Worm (Caenorhabditis elegans) whole organism, L1 larva: Measurements from ENCODE around the gene F58F9.8.

ENCODE experiments used
- C16A3.4 ChIP-seq: fragments of 150-350 bp; optimal IDR thresholded peaks from 2 replicates; lab custom pipeline; 2014; ENCODE audit warnings: missing biosample characterization, missing genetic modification characterization
- C34B4.2 ChIP-seq: sonication (generic microtip); optimal IDR thresholded peaks from 2 replicates; lab custom pipeline; 2017; ENCODE audit warnings: mild to moderate bottlenecking, missing genetic modification characterization, missing compliant biosample characterization
- aha-1 ChIP-seq: fragments of 150-350 bp; optimal IDR thresholded peaks from 2 replicates; lab custom pipeline; 2014; ENCODE audit warnings: missing biosample characterization, missing genetic modification characterization
- blmp-1 ChIP-seq: fragments of 150-350 bp; optimal IDR thresholded peaks from 2 replicates; lab custom pipeline; 2014; ENCODE audit warnings: missing biosample characterization, missing genetic modification characterization
- ceh-82 ChIP-seq, 3 experiments: fragments of 150-350 bp in 1 of 3; sonication (generic microtip) in 2 of 3; optimal IDR thresholded peaks; 2 replicates each; lab custom pipeline; 2014 to 2017; ENCODE audit warnings: missing biosample characterization in 3 of 3, missing genetic modification characterization in 3 of 3
- ceh-88 ChIP-seq: fragments of 200-800 bp; sonication (Bioruptor generic); IDR thresholded peaks from 2 replicates; pipeline ENCODE4 v1.3.6; 2022; ENCODE audit warnings: missing genetic modification characterization, missing compliant biosample characterization
- ceh-90 ChIP-seq: sonication (generic microtip); optimal IDR thresholded peaks from 2 replicates; lab custom pipeline; 2016; ENCODE audit warnings: missing genetic modification characterization, missing compliant biosample characterization
- efl-1 ChIP-seq, 4 experiments: fragments of 150-350 bp; optimal IDR thresholded peaks in 3 of 4; peaks in 1 of 4; 1 replicate in 1 of 4; 2 replicates in 3 of 4; lab custom pipeline; 2014; ENCODE audit warnings: missing biosample characterization in 2 of 4, missing genetic modification characterization in 2 of 4, missing genetic modification reagents in 2 of 4
- egl-13 ChIP-seq: sonication (generic microtip); optimal IDR thresholded peaks from 2 replicates; lab custom pipeline; 2016; ENCODE audit warnings: missing genotype, missing genetic modification reagents, missing genetic modification characterization, missing compliant biosample characterization
- egl-27 ChIP-seq, 2 experiments: fragments of 150-350 bp in 1 of 2; sonication (generic microtip); optimal IDR thresholded peaks; 3 replicates each; lab custom pipeline; 2017 to 2018; ENCODE audit warnings: missing biosample characterization in 2 of 2, missing genetic modification characterization in 2 of 2, missing genetic modification reagents in 2 of 2
- elt-2 ChIP-seq: sonication (generic microtip); optimal IDR thresholded peaks from 2 replicates; lab custom pipeline; 2016; ENCODE audit warnings: missing genetic modification characterization, mild to moderate bottlenecking, inconsistent platforms, missing compliant biosample characterization, missing genetic modification reagents
- fkh-10 ChIP-seq: sonication (generic microtip); optimal IDR thresholded peaks from 2 replicates; lab custom pipeline; 2017; ENCODE audit warnings: missing biosample characterization, missing genetic modification reagents, missing genetic modification characterization
- fos-1 ChIP-seq: fragments of 150-350 bp; optimal IDR thresholded peaks from 2 replicates; lab custom pipeline; 2014; ENCODE audit warnings: missing biosample characterization, missing genetic modification characterization
- hlh-17 ChIP-seq: fragments of 200-800 bp; sonication (Bioruptor generic); optimal IDR thresholded peaks from 2 replicates; lab custom pipeline; 2018; ENCODE audit warnings: missing genetic modification characterization, mild to moderate bottlenecking, missing compliant biosample characterization, moderate library complexity, borderline replicate concordance
- hpl-2 ChIP-seq: fragments of 150-350 bp; optimal IDR thresholded peaks from 2 replicates; lab custom pipeline; 2014; ENCODE audit warnings: missing biosample characterization, missing genetic modification reagents, missing genetic modification characterization
- lin-13 ChIP-seq: fragments of 150-350 bp; optimal IDR thresholded peaks from 2 replicates; lab custom pipeline; 2014; ENCODE audit warnings: missing biosample characterization, missing genetic modification reagents, missing genetic modification characterization
- lin-14 ChIP-seq: fragments of 200-800 bp; sonication (Bioruptor generic); optimal IDR thresholded peaks from 2 replicates; lab custom pipeline; 2018; ENCODE audit warnings: mild to moderate bottlenecking, missing genetic modification characterization, moderate library complexity, missing compliant biosample characterization
- lin-15B ChIP-seq: fragments of 150-350 bp; sonication (generic microtip); optimal IDR thresholded peaks from 3 replicates; lab custom pipeline; 2014; ENCODE audit warnings: missing biosample characterization, missing genetic modification characterization
- lin-35 ChIP-seq, 2 experiments: fragments of 150-350 bp; optimal IDR thresholded peaks; 2 replicates each; lab custom pipeline; 2014; ENCODE audit warnings: missing biosample characterization in 2 of 2, missing genetic modification characterization in 2 of 2, missing genetic modification reagents in 2 of 2
- lir-3 ChIP-seq: sonication (generic microtip); optimal IDR thresholded peaks from 2 replicates; lab custom pipeline; 2016; ENCODE audit warnings: mild to moderate bottlenecking, missing genetic modification characterization, moderate library complexity, missing compliant biosample characterization; ENCODE audit not compliant: poor library complexity
- mdl-1 ChIP-seq, 2 experiments: fragments of 150-350 bp; optimal IDR thresholded peaks; 2 replicates each; lab custom pipeline; 2014 to 2017; ENCODE audit warnings: missing biosample characterization in 2 of 2, missing genetic modification characterization in 2 of 2, inconsistent platforms in 1 of 2
- nhr-20 ChIP-seq: sonication (generic microtip); optimal IDR thresholded peaks from 2 replicates; lab custom pipeline; 2016; ENCODE audit warnings: mild to moderate bottlenecking, missing genetic modification characterization, missing compliant biosample characterization
- nhr-237 ChIP-seq: fragments of 150-350 bp; optimal IDR thresholded peaks from 2 replicates; lab custom pipeline; 2014; ENCODE audit warnings: missing biosample characterization, missing genetic modification characterization
- nhr-28 ChIP-seq: fragments of 150-350 bp; optimal IDR thresholded peaks from 2 replicates; lab custom pipeline; 2014; ENCODE audit warnings: missing biosample characterization, missing genetic modification characterization
- nhr-47 ChIP-seq: sonication (generic microtip); optimal IDR thresholded peaks from 2 replicates; lab custom pipeline; 2016; ENCODE audit warnings: mild to moderate bottlenecking, missing genetic modification characterization, moderate library complexity, missing compliant biosample characterization
- nhr-90 ChIP-seq: sonication (generic microtip); optimal IDR thresholded peaks from 2 replicates; lab custom pipeline; 2016; ENCODE audit warnings: mild to moderate bottlenecking, missing genetic modification characterization, missing compliant biosample characterization; ENCODE audit not compliant: poor library complexity
- pax-3 ChIP-seq: fragments of 200-800 bp; sonication (Bioruptor generic); optimal IDR thresholded peaks from 2 replicates; lab custom pipeline; 2018; ENCODE audit warnings: mild to moderate bottlenecking, missing genetic modification characterization, moderate library complexity, missing compliant biosample characterization
- pqm-1 ChIP-seq: sonication (generic microtip); optimal IDR thresholded peaks from 3 replicates; lab custom pipeline; 2017; ENCODE audit warnings: missing biosample characterization, missing genetic modification characterization
- tlp-1 ChIP-seq: fragments of 150-350 bp; optimal IDR thresholded peaks from 2 replicates; lab custom pipeline; 2014; ENCODE audit warnings: missing biosample characterization, missing genetic modification characterization
- unc-62 ChIP-seq: fragments of 150-350 bp; optimal IDR thresholded peaks from 2 replicates; lab custom pipeline; 2014; ENCODE audit warnings: missing biosample characterization, missing genetic modification reagents, missing genetic modification characterization
- unc-86 ChIP-seq: sonication (generic microtip); optimal IDR thresholded peaks from 2 replicates; lab custom pipeline; 2016; ENCODE audit warnings: missing genetic modification characterization, missing compliant biosample characterization
- unc-98 ChIP-seq: fragments of 200-800 bp; sonication (Bioruptor generic); IDR thresholded peaks from 2 replicates; pipeline ENCODE4 v1.3.6; 2022; ENCODE audit warnings: missing genetic modification characterization, missing compliant biosample characterization
- vab-15 ChIP-seq: sonication (generic microtip); optimal IDR thresholded peaks from 2 replicates; lab custom pipeline; 2017; ENCODE audit warnings: missing genotype, mild to moderate bottlenecking, missing genetic modification characterization, missing compliant biosample characterization
- xbp-1 ChIP-seq: sonication (generic microtip); optimal IDR thresholded peaks from 2 replicates; lab custom pipeline; 2016; ENCODE audit warnings: missing genetic modification characterization, missing compliant biosample characterization
- ztf-11 ChIP-seq, 2 experiments: sonication (generic microtip); optimal IDR thresholded peaks; 2 replicates each; lab custom pipeline; 2016 to 2017; ENCODE audit warnings: missing genetic modification characterization in 2 of 2, missing biosample characterization in 1 of 2, missing compliant biosample characterization in 1 of 2

Gene F58F9.8

DNA sequence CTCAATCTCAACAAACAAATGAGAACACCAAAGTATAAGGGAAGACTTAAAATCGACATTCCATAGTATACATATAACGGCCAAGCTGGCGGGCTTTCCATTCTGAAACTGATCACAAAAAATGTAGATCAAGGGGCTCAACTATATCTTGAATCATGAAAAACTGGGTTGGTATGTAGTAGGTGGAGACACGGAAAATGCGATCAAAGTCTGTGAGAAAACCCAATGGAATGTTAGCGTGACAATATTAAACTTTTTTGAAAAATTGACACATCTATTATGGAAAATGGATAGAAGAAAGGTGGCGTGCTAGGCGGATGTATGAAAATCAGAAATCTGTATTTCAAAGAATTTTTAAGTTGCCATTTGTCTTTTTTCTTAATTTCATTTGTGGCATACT, 25.3 kb downstream of the F58F9.8 start, which contains the start of gene srv-28:
Gene srv-28 (minus strand): TSS at position 101 of the 400 bp plus-strand sequence.
- TF ChIP-seq blmp-1 (tag; lab: Kevin White, UChicago): no peak
- TF ChIP-seq efl-1 (optimal IDR thresholded peaks at IDR 0.05; lab: Kevin White, UChicago): no peak
- peak in 1 of 2 experiments; percentile 2 for TF ChIP-seq efl-1 (GFP tag; optimal IDR thresholded peaks at IDR 0.05 in 1 of 2; lab: Kevin White, UChicago)
- TF ChIP-seq lin-15B (tag; lab: Kevin White, UChicago): no peak
- no peak for TF ChIP-seq nhr-237
- no peak for TF ChIP-seq fos-1 (tag; lab: Kevin White, UChicago)
- TF ChIP-seq lin-35 (GFP tag; optimal IDR thresholded peaks at IDR 0.05; lab: Kevin White, UChicago): no peak
- no peak for TF ChIP-seq lin-14 (GFP tag; lab: Kevin White, UChicago)

DNA sequence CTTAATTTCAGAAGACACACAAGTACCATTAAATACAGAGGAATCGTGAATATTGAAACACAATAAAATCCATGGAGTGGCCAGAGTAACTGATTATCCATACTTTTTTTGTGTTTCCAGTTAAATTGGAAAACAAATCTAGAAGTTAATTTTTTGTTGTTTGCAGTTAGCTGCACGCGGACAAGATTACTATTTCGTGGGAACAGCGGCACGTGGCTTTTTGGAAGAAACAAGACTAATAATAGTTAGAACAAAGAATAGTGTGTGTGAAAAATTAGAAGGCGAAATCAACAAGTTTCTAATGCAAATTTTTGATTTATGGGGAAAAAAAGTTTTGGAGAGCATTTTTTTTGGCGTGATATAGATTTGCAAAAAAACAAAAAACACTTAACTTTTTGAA, 28.5 kb downstream of the F58F9.8 start, which contains the start of gene srv-29:
Gene srv-29 (minus strand): TSS at position 101 of the 400 bp plus-strand sequence.
- no peak for TF ChIP-seq unc-98
- no peak for TF ChIP-seq pax-3
- no peak for TF ChIP-seq nhr-28
- no peak for TF ChIP-seq ceh-82 (tag; optimal IDR thresholded peaks at IDR 0.05; lab: Kevin White, UChicago)
- TF ChIP-seq vab-15 (tag; lab: Kevin White, UChicago): no peak
- no peak for TF ChIP-seq egl-13 (tag; lab: Kevin White, UChicago)
- no peak for TF ChIP-seq lin-13 (GFP tag; lab: Kevin White, UChicago)
- no peak for TF ChIP-seq ztf-11 (tag; optimal IDR thresholded peaks at IDR 0.05; lab: Kevin White, UChicago)
- no peak for TF ChIP-seq tlp-1 (tag; lab: Kevin White, UChicago)
- no peak for TF ChIP-seq hlh-17
- TF ChIP-seq egl-27 (tag; optimal IDR thresholded peaks at IDR 0.05; lab: Kevin White, UChicago): no peak
- TF ChIP-seq C16A3.4 (tag; lab: Kevin White, UChicago): no peak
- no peak for TF ChIP-seq nhr-20 (tag; lab: Kevin White, UChicago)
- no peak for TF ChIP-seq ceh-88
- TF ChIP-seq hpl-2 (GFP tag; lab: Kevin White, UChicago): no peak
- no peak for TF ChIP-seq unc-86 (tag; lab: Kevin White, UChicago)
- no peak for TF ChIP-seq lir-3 (tag; lab: Kevin White, UChicago)

DNA sequence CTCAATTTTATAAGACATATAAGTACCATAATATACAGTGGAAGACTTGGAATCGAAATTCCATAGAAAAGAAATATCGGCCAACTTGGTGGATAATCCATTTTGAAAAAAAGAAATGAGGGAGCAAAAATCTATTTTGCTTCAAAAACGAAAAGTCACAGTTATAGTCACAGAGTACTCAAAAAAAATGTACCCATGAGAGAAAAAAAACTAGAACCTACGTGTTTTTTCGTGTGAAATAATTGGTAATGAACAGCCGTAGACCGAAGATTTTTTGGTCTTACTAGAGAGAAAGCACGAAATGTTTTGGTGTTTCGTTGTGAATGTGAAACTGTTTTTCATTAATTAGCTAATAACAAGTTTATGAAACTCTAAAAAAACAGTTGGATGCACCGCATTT, 31.4 kb downstream of the F58F9.8 start, which contains the start of gene srv-30:
Gene srv-30 (minus strand): TSS at position 101 of the 400 bp plus-strand sequence.
- TF ChIP-seq C34B4.2 (no peak), unc-62 (GFP tag; lab: Kevin White, UChicago) (no peak), pax-3 (no peak)

DNA sequence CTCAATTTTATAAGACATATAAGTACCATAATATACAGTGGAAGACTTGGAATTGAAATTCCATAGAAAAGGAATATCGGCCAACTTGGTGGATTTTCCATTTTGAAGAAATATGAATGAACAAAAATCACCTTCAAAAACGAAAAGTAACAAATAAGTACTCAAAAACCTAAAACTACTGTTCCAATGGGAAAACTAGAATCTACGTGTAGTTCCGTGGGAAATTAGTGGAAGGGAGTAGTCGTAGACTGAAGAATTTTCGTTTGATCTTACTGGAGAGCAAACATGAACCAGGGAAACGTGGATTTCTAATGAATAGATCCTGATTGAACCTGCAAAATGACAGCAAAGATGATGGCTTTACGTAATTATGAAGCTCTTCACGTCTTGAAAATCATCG, 33.9 kb downstream of the F58F9.8 start, which contains the start of gene srv-31:
Gene srv-31 (minus strand): TSS at position 101 of the 400 bp plus-strand sequence.
- no peak for TF ChIP-seq nhr-90 (tag; lab: Kevin White, UChicago)
- TF ChIP-seq aha-1 (tag; lab: Kevin White, UChicago): no peak
- no peak for TF ChIP-seq xbp-1 (tag; lab: Kevin White, UChicago)
- TF ChIP-seq fkh-10 (GFP tag; lab: Kevin White, UChicago): no peak
- TF ChIP-seq nhr-47 (tag; lab: Kevin White, UChicago): no peak
- no peak for TF ChIP-seq tlp-1 (tag; lab: Kevin White, UChicago)
- no peak for TF ChIP-seq lin-15B (tag; lab: Kevin White, UChicago)
- no peak for TF ChIP-seq ceh-90 (tag; lab: Kevin White, UChicago)

DNA sequence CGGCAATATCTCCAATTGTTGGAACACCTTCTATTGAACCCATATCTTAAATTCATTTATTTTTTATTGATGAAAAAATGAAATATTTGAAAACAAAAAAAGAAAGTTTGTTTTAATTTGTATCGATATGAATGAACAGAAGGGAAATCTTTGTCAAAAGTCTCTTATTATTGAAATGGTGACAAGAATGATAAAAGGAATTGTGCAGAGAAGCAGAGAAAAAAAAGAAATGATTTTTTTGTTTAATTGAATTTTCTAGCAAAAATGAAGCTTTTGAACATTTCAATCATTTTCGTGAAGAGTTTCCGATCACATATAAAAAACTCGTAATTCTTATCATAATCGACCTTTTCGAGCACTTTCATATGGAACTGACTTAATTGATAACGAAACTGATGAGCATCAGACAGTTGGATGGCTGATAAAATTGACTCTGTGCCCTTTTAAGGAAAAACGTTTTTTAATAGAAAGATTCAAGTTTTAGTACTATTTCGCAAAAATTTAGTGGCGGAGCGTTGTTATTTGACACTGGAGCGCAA, 37.8 kb downstream of the F58F9.8 start, which contains the start of the genes aat-4 and T13A10.1:
Gene aat-4 (minus strand): TSS at position 51 of the 539 bp plus-strand sequence.
Gene T13A10.1 (plus strand): TSS at position 411 of the 539 bp plus-strand sequence.
- TF ChIP-seq ceh-90 (tag; lab: Kevin White, UChicago) (no peak), mdl-1 (tag; optimal IDR thresholded peaks at IDR 0.05; lab: Kevin White, UChicago) (no peak), pqm-1 (peak; percentile 65), tlp-1 (tag; lab: Kevin White, UChicago) (peak; percentile 39), elt-2 (tag; lab: Kevin White, UChicago) (peak; percentile 55)
- TF ChIP-seq, all 84 proteins: peak for 3
